Worm (Caenorhabditis elegans): ENCODE measurements around the gene AH9.6.
A peak's percentile ranks its signal among the peaks of the same experiment; 100 is the strongest.

The AH9.6 gene

ce11 chrX:2242568-2243185 is 25.3 kb downstream of the AH9.6 start, which contains the start of gene rpl-11.2:
TSS of gene rpl-11.2 (minus strand) at chrX:2242618.
- TF ChIP-seq egl-18 (GFP tag; IDR thresholded peaks at IDR 0.05) (peak; percentile 74; the same call in 1 of the 2 replicates), ztf-18 (tag; optimal IDR thresholded peaks at IDR 0.05) (peak; percentile 45), dpff-1 (tag; optimal IDR thresholded peaks at IDR 0.05) (no peak), lsl-1 (GFP tag; optimal IDR thresholded peaks at IDR 0.05) (peak; percentile 32), madf-10 (tag; optimal IDR thresholded peaks at IDR 0.05) (peak; percentile 82), hlh-26 (GFP tag; conservative IDR thresholded peaks at IDR 0.05) (no peak), B0035.1 (tag; optimal IDR thresholded peaks at IDR 0.05) (no peak), T26A5.8 (tag; optimal IDR thresholded peaks at IDR 0.05) (no peak), nfyb-1 (GFP tag; IDR thresholded peaks at IDR 0.05) (peak; percentile 88), B0019.2 (GFP tag; conservative IDR thresholded peaks at IDR 0.05) (no peak), aptf-2 (GFP tag; conservative IDR thresholded peaks at IDR 0.05) (no peak), pha-4 (tag; optimal IDR thresholded peaks at IDR 0.05) (peak; percentile 97), aptf-3 (GFP tag; IDR thresholded peaks at IDR 0.05) (no peak), atf-7 (tag; optimal IDR thresholded peaks at IDR 0.05) (peak; percentile 85), Y67H2A.10 (GFP tag; conservative IDR thresholded peaks at IDR 0.05) (0 out of 2 replicates have a peak, but pooled peaks have one; percentile 10), mcd-1 (GFP tag; IDR thresholded peaks at IDR 0.05) (peak; percentile 78; the same call in 1 of the 2 replicates), him-1 (tag; optimal IDR thresholded peaks at IDR 0.05) (no peak), F23B12.7 (tag; optimal IDR thresholded peaks at IDR 0.05; ENCODE audit: insufficient read depth) (peak; percentile 84), Y53G8AR.9 (GFP tag; conservative IDR thresholded peaks at IDR 0.05) (no peak; the same call in 1 of the 2 replicates), tbx-9 (tag; optimal IDR thresholded peaks at IDR 0.05; ENCODE audit: borderline replicate concordance) (no peak), bed-2 (GFP tag; IDR thresholded peaks at IDR 0.05) (no peak), lag-1 (GFP tag; IDR thresholded peaks at IDR 0.05) (no peak), K11D2.4 (GFP tag; IDR thresholded peaks at IDR 0.05) (peak; percentile 89), C06A6.2 (GFP tag; conservative IDR thresholded peaks at IDR 0.05) (peak; percentile 85), D2030.7 (GFP tag; IDR thresholded peaks at IDR 0.05) (no peak), chd-7 (tag; optimal IDR thresholded peaks at IDR 0.05) (no peak), cebp-2 (GFP tag; IDR thresholded peaks at IDR 0.05) (no peak), Y79H2A.3 (GFP tag; conservative IDR thresholded peaks at IDR 0.05) (no peak), madf-3 (GFP tag; IDR thresholded peaks at IDR 0.05) (0 out of 2 replicates have a peak, but pooled peaks have one; percentile 72), repo-1 (tag; optimal IDR thresholded peaks at IDR 0.05) (no peak), let-526 (GFP tag; IDR thresholded peaks at IDR 0.05) (peak; percentile 89), lin-40 (tag; optimal IDR thresholded peaks at IDR 0.05) (peak; percentile 96), F33H1.4 (GFP tag; IDR thresholded peaks at IDR 0.05) (peak; percentile 91), F52B5.7 (tag; optimal IDR thresholded peaks at IDR 0.05) (no peak), ztf-22 (GFP tag; optimal IDR thresholded peaks at IDR 0.05) (peak; percentile 40), hsf-1 (GFP tag; IDR thresholded peaks at IDR 0.05) (no peak), F49E8.2 (tag; optimal IDR thresholded peaks at IDR 0.05; ENCODE audit: insufficient read depth) (no peak), tbp1 (GFP tag; optimal IDR thresholded peaks at IDR 0.05) (no peak), Y53F4B.3 (GFP tag; IDR thresholded peaks at IDR 0.05) (no peak), hrde-1 (tag; optimal IDR thresholded peaks at IDR 0.05; ENCODE audit: borderline replicate concordance) (no peak), ekl-4 (GFP tag; IDR thresholded peaks at IDR 0.05) (peak; percentile 78), fkh-3 (tag; optimal IDR thresholded peaks at IDR 0.05) (no peak), Y95B8A.8 (GFP tag; IDR thresholded peaks at IDR 0.05) (no peak), let-607 (tag; optimal IDR thresholded peaks at IDR 0.05) (peak in 1 of 2 experiments; percentile 73), F10E7.11 (tag; optimal IDR thresholded peaks at IDR 0.05) (peak; percentile 21), lin-35 (GFP tag; optimal IDR thresholded peaks at IDR 0.05) (peak in 1 of 3 experiments; percentile 88), sdz-38 (tag; optimal IDR thresholded peaks at IDR 0.05) (no peak)
